Worm (Caenorhabditis elegans) whole organism, young adult: ENCODE measurements around the gene ttr-49.
A peak's percentile ranks its signal among the peaks of the same experiment; 100 is the strongest.

ENCODE experiments used
- B0261.1 ChIP-seq: sonication (generic microtip); optimal IDR thresholded peaks from 2 replicates; lab custom pipeline; 2016; ENCODE audit warnings: mild to moderate bottlenecking, missing genetic modification characterization, moderate library complexity, missing compliant biosample characterization
- B0336.3 ChIP-seq: fragments of 200-800 bp; sonication (Bioruptor generic); IDR thresholded peaks from 2 replicates; pipeline ENCODE4 v1.3.6; 2022; ENCODE audit warnings: missing genetic modification characterization, missing compliant biosample characterization
- F23B12.7 ChIP-seq: sonication (generic microtip); optimal IDR thresholded peaks from 2 replicates; lab custom pipeline; 2017; ENCODE audit warnings: missing genetic modification characterization, mild to moderate bottlenecking, missing compliant biosample characterization, antibody characterized with exemption, moderate library complexity; ENCODE audit not compliant: insufficient read depth
- Y53F4B.3 ChIP-seq: fragments of 200-800 bp; sonication (Bioruptor generic); IDR thresholded peaks from 2 replicates; pipeline ENCODE4 v1.3.6; 2022; ENCODE audit warnings: missing genetic modification reagents, missing genetic modification characterization, missing compliant biosample characterization
- atf-7 ChIP-seq: sonication (generic microtip); optimal IDR thresholded peaks from 2 replicates; lab custom pipeline; 2017; ENCODE audit warnings: mild to moderate bottlenecking, missing genetic modification characterization, missing compliant biosample characterization
- athp-1 ChIP-seq: sonication (generic microtip); optimal IDR thresholded peaks from 2 replicates; lab custom pipeline; 2017; ENCODE audit warnings: mild to moderate bottlenecking, missing genetic modification characterization, missing compliant biosample characterization
- attf-3 ChIP-seq: fragments of 200-800 bp; sonication (Bioruptor generic); conservative IDR thresholded peaks from 2 replicates; pipeline ENCODE4 v1.3.6; 2022; ENCODE audit warnings: missing genetic modification reagents, missing genetic modification characterization, missing compliant biosample characterization
- attf-5 ChIP-seq: fragments of 200-800 bp; sonication (Bioruptor generic); optimal IDR thresholded peaks from 2 replicates; lab custom pipeline; 2018; ENCODE audit warnings: mild to moderate bottlenecking, missing genetic modification characterization, missing compliant biosample characterization
- ccch-3 ChIP-seq: fragments of 200-800 bp; sonication (Bioruptor generic); optimal IDR thresholded peaks from 2 replicates; lab custom pipeline; 2018; ENCODE audit warnings: mild to moderate bottlenecking, missing genetic modification characterization, missing compliant biosample characterization
- cebp-1 ChIP-seq, 2 experiments: fragments of 200-800 bp in 1 of 2; sonication (Bioruptor generic) in 1 of 2; sonication (generic microtip) in 1 of 2; IDR thresholded peaks in 1 of 2; optimal IDR thresholded peaks in 1 of 2; 2 replicates each; pipeline versions ENCODE4 v1.3.6 to Lab custom; 2017 to 2022; ENCODE audit warnings: missing compliant biosample characterization in 2 of 2, missing genetic modification characterization in 2 of 2, mild to moderate bottlenecking in 1 of 2, missing genetic modification reagents in 1 of 2, moderate library complexity in 1 of 2
- ceh-91 ChIP-seq: fragments of 200-800 bp; sonication (Bioruptor generic); IDR thresholded peaks from 2 replicates; pipeline ENCODE4 v1.3.6; 2022; ENCODE audit warnings: missing genetic modification reagents, missing genetic modification characterization, missing compliant biosample characterization
- dox-1 ChIP-seq: fragments of 200-800 bp; sonication (Bioruptor generic); IDR thresholded peaks from 2 replicates; pipeline ENCODE4 v1.3.6; 2022; ENCODE audit warnings: missing genetic modification reagents, missing genetic modification characterization, missing compliant biosample characterization
- dpl-1 ChIP-seq: fragments of 150-350 bp; optimal IDR thresholded peaks from 2 replicates; lab custom pipeline; 2014; ENCODE audit warnings: missing biosample characterization, missing genetic modification reagents, missing genetic modification characterization
- egl-44 ChIP-seq: fragments of 200-800 bp; sonication (Bioruptor generic); IDR thresholded peaks from 2 replicates; pipeline ENCODE4 v1.3.6; 2022; ENCODE audit warnings: missing genetic modification reagents, missing genetic modification characterization, missing compliant biosample characterization
- ets-4 ChIP-seq: fragments of 200-800 bp; sonication (Bioruptor generic); optimal IDR thresholded peaks from 2 replicates; lab custom pipeline; 2018; ENCODE audit warnings: mild to moderate bottlenecking, missing genetic modification characterization, missing compliant biosample characterization
- hlh-26 ChIP-seq: fragments of 200-800 bp; sonication (Bioruptor generic); conservative IDR thresholded peaks from 2 replicates; pipeline ENCODE4 v1.3.6; 2022; ENCODE audit warnings: missing genetic modification reagents, missing genetic modification characterization, missing compliant biosample characterization
- hmg-20 ChIP-seq: fragments of 200-800 bp; sonication (Bioruptor generic); IDR thresholded peaks from 2 replicates; pipeline ENCODE4 v1.3.6; 2022; ENCODE audit warnings: missing genetic modification reagents, missing genetic modification characterization, missing compliant biosample characterization
- lin-26 ChIP-seq: fragments of 200-800 bp; sonication (Bioruptor generic); IDR thresholded peaks from 2 replicates; pipeline ENCODE4 v1.3.6; 2022; ENCODE audit warnings: missing genetic modification reagents, missing genetic modification characterization, missing compliant biosample characterization
- lin-54 ChIP-seq: fragments of 200-800 bp; sonication (Bioruptor generic); optimal IDR thresholded peaks from 2 replicates; lab custom pipeline; 2018; ENCODE audit warnings: mild to moderate bottlenecking, missing genetic modification characterization, missing compliant biosample characterization
- madf-8 ChIP-seq: fragments of 200-800 bp; sonication (Bioruptor generic); conservative IDR thresholded peaks from 2 replicates; pipeline ENCODE4 v1.3.6; 2022; ENCODE audit warnings: missing genetic modification reagents, missing genetic modification characterization, missing compliant biosample characterization
- nfyb-1 ChIP-seq: fragments of 200-800 bp; sonication (Bioruptor generic); IDR thresholded peaks from 2 replicates; pipeline ENCODE4 v1.3.6; 2022; ENCODE audit warnings: missing genetic modification reagents, missing genetic modification characterization, missing compliant biosample characterization
- nhr-80 ChIP-seq: sonication (generic microtip); optimal IDR thresholded peaks from 2 replicates; lab custom pipeline; 2016; ENCODE audit warnings: missing genetic modification characterization, missing compliant biosample characterization
- pha-4 ChIP-seq: fragments of 150-350 bp; sonication (generic microtip); optimal IDR thresholded peaks from 2 replicates; lab custom pipeline; 2014; ENCODE audit warnings: missing biosample characterization, missing genetic modification reagents, missing genetic modification characterization
- repo-1 ChIP-seq: sonication (generic microtip); optimal IDR thresholded peaks from 2 replicates; lab custom pipeline; 2017; ENCODE audit warnings: mild to moderate bottlenecking, missing genetic modification characterization, missing compliant biosample characterization
- sea-2 ChIP-seq: fragments of 200-800 bp; sonication (Bioruptor generic); IDR thresholded peaks from 2 replicates; pipeline ENCODE4 v1.3.6; 2022; ENCODE audit warnings: missing genetic modification characterization, missing compliant biosample characterization
- snpc-1.3 ChIP-seq: sonication (generic microtip); optimal IDR thresholded peaks from 2 replicates; lab custom pipeline; 2017; ENCODE audit warnings: missing genetic modification characterization, mild to moderate bottlenecking, missing compliant biosample characterization, antibody characterized with exemption, moderate library complexity, missing genotype, missing genetic modification reagents; ENCODE audit not compliant: insufficient read depth
- snpc-4 ChIP-seq, 5 experiments: fragments of 150-350 bp in 1 of 5; sonication (generic microtip) in 4 of 5; optimal IDR thresholded peaks; 2 replicates each; lab custom pipeline; 2014 to 2018; ENCODE audit warnings: missing genetic modification characterization in 5 of 5, missing biosample characterization in 3 of 5, antibody characterized with exemption in 2 of 5, mild to moderate bottlenecking in 2 of 5, missing compliant biosample characterization in 2 of 5, missing genotype in 2 of 5, moderate library complexity in 2 of 5, missing genetic modification reagents in 1 of 5
- tlf-1 ChIP-seq: fragments of 200-800 bp; sonication (Bioruptor generic); optimal IDR thresholded peaks from 2 replicates; lab custom pipeline; 2018; ENCODE audit warnings: mild to moderate bottlenecking, missing genetic modification characterization, missing compliant biosample characterization
- unc-62 ChIP-seq: fragments of 150-350 bp; optimal IDR thresholded peaks from 2 replicates; lab custom pipeline; 2014; ENCODE audit warnings: missing biosample characterization, missing genetic modification reagents, missing genetic modification characterization
- ztf-28 ChIP-seq: fragments of 200-800 bp; sonication (Bioruptor generic); IDR thresholded peaks from 2 replicates; pipeline ENCODE4 v1.3.6; 2022; ENCODE audit warnings: missing genetic modification reagents, missing genetic modification characterization, missing compliant biosample characterization

ttr-49 gene

DNA sequence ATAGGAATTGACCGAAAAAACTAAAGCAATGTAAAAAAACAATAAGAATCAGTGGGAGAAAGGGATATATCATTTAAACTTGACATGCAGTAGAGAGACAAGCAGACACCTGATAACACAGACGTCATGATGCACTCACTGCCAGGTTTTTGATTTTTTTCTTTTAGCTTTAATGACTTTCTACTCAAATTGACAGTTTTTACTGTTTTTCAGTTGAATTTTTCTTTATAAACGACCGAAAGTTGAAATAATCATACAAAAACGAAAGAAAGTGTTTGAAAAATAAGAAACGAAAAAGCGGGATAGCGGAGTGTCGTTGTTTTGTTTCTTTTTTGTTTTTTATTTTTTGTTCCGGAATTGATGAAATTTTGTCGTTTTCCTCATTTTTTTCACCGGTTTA lies 22.1 kb downstream of the ttr-49 start, which contains the start of gene ucp-4:
TSS of gene ucp-4 (plus strand) at position 83 of the 400 bp plus-strand sequence.
- TF ChIP-seq pha-4 (tag; lab: Kevin White, UChicago) (no peak), ccch-3 (no peak), atf-7 (tag; lab: Kevin White, UChicago) (peak; percentile 4), unc-62 (GFP tag; lab: Kevin White, UChicago) (peak; percentile 75), nhr-80 (peak; percentile 72), attf-3 (GFP tag; lab: Robert Waterston, UW) (peak; percentile 76), egl-44 (GFP tag; lab: Robert Waterston, UW) (peak; percentile 30; the same call in 1 of the 2 replicates), snpc-4 (GFP tag; optimal IDR thresholded peaks at IDR 0.05; lab: Kevin White, UChicago) (no peak), snpc-4 (tag; optimal IDR thresholded peaks at IDR 0.05; lab: Kevin White, UChicago) (peak in 1 of 4 experiments; percentile 33)

DNA sequence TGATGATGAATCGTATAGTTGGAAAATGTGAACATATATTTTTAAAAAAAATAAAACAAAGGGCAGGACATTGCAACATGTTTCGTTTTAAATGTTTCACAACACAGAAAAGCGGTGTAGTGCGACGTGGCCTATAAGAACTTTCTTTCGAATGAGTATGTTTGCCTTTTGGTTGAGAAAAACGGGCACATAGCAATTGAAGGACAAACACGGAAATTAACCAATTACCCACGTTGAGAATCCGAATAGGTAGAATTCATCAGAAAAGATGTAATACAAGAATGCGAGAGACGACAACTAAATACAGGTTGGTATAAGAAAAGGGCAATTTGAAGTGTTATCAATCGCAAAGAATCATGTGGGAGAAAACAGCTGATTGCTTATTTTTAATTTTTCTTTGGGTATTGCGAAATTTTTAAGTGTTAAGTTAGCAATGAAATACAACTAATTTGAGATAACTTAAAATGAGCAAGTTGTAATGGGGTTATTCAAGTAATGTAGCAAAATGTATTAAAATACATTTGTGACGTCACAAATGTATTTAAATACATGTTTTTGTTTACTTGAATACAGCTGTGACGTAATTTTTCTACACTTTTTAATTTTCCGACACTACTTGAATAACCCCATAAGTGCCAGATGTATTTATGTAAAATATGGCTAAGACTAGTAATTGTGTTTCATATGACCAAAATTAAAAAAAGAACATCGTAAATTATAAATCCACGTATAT lies 22.8 kb downstream of the ttr-49 start, which contains the start of gene acl-14:
TSS of gene acl-14 (minus strand) at position 316 of the 733 bp plus-strand sequence.
- TF ChIP-seq unc-62 (GFP tag; lab: Kevin White, UChicago) (no peak), lin-26 (GFP tag; lab: Robert Waterston, UW) (0 out of 2 replicates have a peak, but pooled peaks have one; percentile 15), Y53F4B.3 (GFP tag; lab: Robert Waterston, UW) (no peak), snpc-1.3 (tag; lab: Kevin White, UChicago) (no peak), cebp-1 (GFP tag; IDR thresholded peaks at IDR 0.05; lab: Robert Waterston, UW) (peak; percentile 96), cebp-1 (tag; optimal IDR thresholded peaks at IDR 0.05; lab: Kevin White, UChicago) (peak; percentile 97), F23B12.7 (no peak), dpl-1 (GFP tag; lab: Kevin White, UChicago) (no peak), lin-54 (no peak), B0336.3 (GFP tag; lab: Robert Waterston, UW) (no peak)

DNA sequence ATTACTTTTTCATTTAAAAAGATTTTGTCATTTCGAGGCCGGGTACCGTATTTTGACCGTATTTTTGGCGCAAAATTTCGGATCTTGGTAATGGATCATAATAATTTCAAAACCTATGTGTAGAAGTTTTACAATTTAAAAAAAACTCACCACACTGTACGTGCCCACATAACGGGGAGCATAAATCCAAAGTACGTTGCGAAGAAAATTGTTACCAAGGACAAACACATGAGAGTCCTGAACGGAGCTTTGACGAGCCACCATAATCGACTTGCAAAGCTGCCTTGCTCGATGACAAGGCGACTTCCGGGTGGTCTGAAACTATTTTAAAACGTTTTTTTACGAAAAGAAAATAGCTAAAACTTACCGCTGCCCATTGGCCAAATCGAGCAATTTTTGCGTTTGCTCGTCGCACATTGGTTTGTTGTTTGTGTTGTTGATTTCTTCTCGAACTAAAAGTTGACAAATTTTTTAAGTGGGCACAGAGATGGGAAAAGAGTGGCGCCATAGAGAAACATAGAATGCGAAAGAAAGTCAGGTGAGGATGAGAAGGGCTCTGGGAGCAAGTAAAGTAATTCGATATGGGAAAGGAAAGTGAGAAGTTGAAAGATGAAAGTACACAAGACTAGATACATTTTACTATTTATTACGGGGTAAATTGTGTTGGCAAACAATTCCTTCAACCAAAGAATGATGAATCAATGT lies 23.6 kb downstream of the ttr-49 start:
- TF ChIP-seq hmg-20 (GFP tag; lab: Robert Waterston, UW) (no peak), hlh-26 (no peak), dox-1 (no peak), B0261.1 (tag; lab: Kevin White, UChicago) (no peak), sea-2 (GFP tag; lab: Robert Waterston, UW) (no peak), pha-4 (tag; lab: Kevin White, UChicago) (no peak), madf-8 (GFP tag; lab: Robert Waterston, UW) (no peak), atf-7 (tag; lab: Kevin White, UChicago) (no peak), tlf-1 (GFP tag; lab: Kevin White, UChicago) (no peak), ets-4 (GFP tag; lab: Kevin White, UChicago) (no peak), cebp-1 (GFP tag; IDR thresholded peaks at IDR 0.05; lab: Robert Waterston, UW) (no peak), cebp-1 (tag; optimal IDR thresholded peaks at IDR 0.05; lab: Kevin White, UChicago) (no peak), athp-1 (tag; lab: Kevin White, UChicago) (no peak), ztf-28 (GFP tag; lab: Robert Waterston, UW) (no peak), nfyb-1 (GFP tag; lab: Robert Waterston, UW) (no peak), repo-1 (tag; lab: Kevin White, UChicago) (no peak), ceh-91 (GFP tag; lab: Robert Waterston, UW) (no peak), attf-5 (GFP tag; lab: Kevin White, UChicago) (no peak)
